Worm (Caenorhabditis elegans): Measurements from ENCODE around the gene T26C5.3.

ce11 chrII:9280048-9280772 is 43.8 kb downstream of the T26C5.3 start, which contains the start of gene gldi-3:
- TF ChIP-seq lin-11 (tag; optimal IDR thresholded peaks at IDR 0.05) (no peak), dmd-4 (tag; optimal IDR thresholded peaks at IDR 0.05; ENCODE audit: borderline replicate concordance) (no peak), ceh-18 (tag; optimal IDR thresholded peaks at IDR 0.05) (no peak), dve-1 (tag; optimal IDR thresholded peaks at IDR 0.05) (no peak)

Data from whole organism, late embryonic.